Worm (Caenorhabditis elegans) whole organism, midembryonic: ENCODE measurements around the gene F36H9.1.

Source experiments
- T22C8.4 ChIP-seq: fragments of 200-800 bp; sonication (Bioruptor generic); IDR thresholded peaks from 2 replicates; pipeline ENCODE4 v1.3.6; 2022; ENCODE audit warnings: missing genetic modification characterization, missing compliant biosample characterization
- flt-1 ChIP-seq: fragments of 200-800 bp; sonication (Bioruptor generic); IDR thresholded peaks from 2 replicates; pipeline ENCODE4 v1.3.6; 2022; ENCODE audit warnings: missing genetic modification characterization, missing compliant biosample characterization
- tab-1 ChIP-seq: fragments of 200-800 bp; sonication (Bioruptor generic); IDR thresholded peaks from 2 replicates; pipeline ENCODE4 v1.3.6; 2022; ENCODE audit warnings: missing genetic modification characterization, missing compliant biosample characterization
- ztf-29 ChIP-seq: fragments of 200-800 bp; sonication (Bioruptor generic); IDR thresholded peaks from 2 replicates; pipeline ENCODE4 v1.3.6; 2022; ENCODE audit warnings: missing genetic modification reagents, missing genetic modification characterization, missing compliant biosample characterization

ce11 chrV:1767427-1767826 lies 26.9 kb upstream of the F36H9.1 start:
- TF ChIP-seq tab-1 (GFP tag; lab: Robert Waterston, UW) (no peak), ztf-29 (no peak), flt-1 (GFP tag; lab: Robert Waterston, UW) (no peak), T22C8.4 (GFP tag; lab: Robert Waterston, UW) (no peak)
